Fruit fly (Drosophila melanogaster) whole organism, embryonic: Measurements from ENCODE around the gene NC2beta.

ENCODE experiments used
- CG15011 ChIP-seq: fragments of 200-800 bp; sonication (Bioruptor generic); optimal IDR thresholded peaks from 3 replicates; lab custom pipeline; 2018; ENCODE audit warnings: missing biosample characterization, mild to moderate bottlenecking, missing genetic modification characterization
- CG33213 ChIP-seq: fragments of 200-800 bp; sonication (Bioruptor generic); optimal IDR thresholded peaks from 3 replicates; lab custom pipeline; 2016; ENCODE audit warnings: missing biosample characterization, missing genetic modification characterization
- CG6254 ChIP-seq: fragments of 200-800 bp; sonication (Bioruptor generic); optimal IDR thresholded peaks from 3 replicates; lab custom pipeline; 2017; ENCODE audit warnings: mild to moderate bottlenecking, missing biosample characterization, missing genetic modification reagents, missing genetic modification characterization
- CG7963 ChIP-seq: fragments of 200-800 bp; sonication (Bioruptor generic); IDR thresholded peaks from 3 replicates; pipeline ENCODE4 v1.3.6; 2022; ENCODE audit warnings: missing biosample characterization, missing genetic modification characterization; ENCODE audit not compliant: partially characterized antibody
- CTCF ChIP-seq: fragments of 200-800 bp; sonication (Bioruptor generic); optimal IDR thresholded peaks from 2 replicates; lab custom pipeline; 2017; ENCODE audit warnings: missing biosample characterization, mild to moderate bottlenecking, missing genetic modification characterization, moderate library complexity
- Mad ChIP-seq: fragments of 200-800 bp; sonication (Bioruptor generic); optimal IDR thresholded peaks from 2 replicates; lab custom pipeline; 2016; ENCODE audit warnings: missing biosample characterization, missing genetic modification characterization
- PHDP ChIP-seq: fragments of 200-800 bp; sonication (Bioruptor generic); optimal IDR thresholded peaks from 3 replicates; lab custom pipeline; 2018; ENCODE audit warnings: missing biosample characterization, mild to moderate bottlenecking, missing genetic modification characterization, moderate library complexity
- Rx ChIP-seq: fragments of 200-800 bp; sonication (Bioruptor generic); IDR thresholded peaks from 2 replicates; pipeline ENCODE4 v1.3.6; 2022; ENCODE audit warnings: missing biosample characterization, missing genetic modification characterization
- Sox102F ChIP-seq: fragments of 200-800 bp; sonication (Bioruptor generic); optimal IDR thresholded peaks from 2 replicates; lab custom pipeline; 2018; ENCODE audit warnings: missing biosample characterization, mild to moderate bottlenecking, missing genetic modification characterization, moderate library complexity
- insv ChIP-seq, 2 experiments: fragments of 200-800 bp; sonication (Bioruptor generic); optimal IDR thresholded peaks; 3 replicates each; lab custom pipeline; 2016 to 2018; ENCODE audit warnings: missing biosample characterization in 2 of 2, missing genetic modification characterization in 2 of 2
- jumu ChIP-seq: fragments of 200-800 bp; sonication (Bioruptor generic); optimal IDR thresholded peaks from 3 replicates; lab custom pipeline; 2016; ENCODE audit warnings: missing biosample characterization, missing genetic modification characterization
- nmo ChIP-seq: fragments of 200-800 bp; sonication (Bioruptor generic); optimal IDR thresholded peaks from 2 replicates; lab custom pipeline; 2018; ENCODE audit warnings: missing biosample characterization, mild to moderate bottlenecking, missing genetic modification characterization, moderate library complexity
- prd ChIP-seq, 3 experiments: fragments of >200 bp in 2 of 3; fragments of 200-800 bp in 1 of 3; sonication (Bioruptor generic) in 1 of 3; optimal IDR thresholded peaks in 2 of 3; IDR thresholded peaks in 1 of 3; 2 replicates in 2 of 3; 3 replicates in 1 of 3; pipeline versions ENCODE4 v1.3.6 to Lab custom; 2017 to 2022; ENCODE audit warnings: missing biosample characterization in 1 of 3, missing genetic modification characterization in 1 of 3
- slbo ChIP-seq: fragments of 200-800 bp; sonication (Bioruptor generic); IDR thresholded peaks from 2 replicates; pipeline ENCODE4 v1.3.6; 2022; ENCODE audit warnings: missing biosample characterization, missing genetic modification characterization

DNA sequence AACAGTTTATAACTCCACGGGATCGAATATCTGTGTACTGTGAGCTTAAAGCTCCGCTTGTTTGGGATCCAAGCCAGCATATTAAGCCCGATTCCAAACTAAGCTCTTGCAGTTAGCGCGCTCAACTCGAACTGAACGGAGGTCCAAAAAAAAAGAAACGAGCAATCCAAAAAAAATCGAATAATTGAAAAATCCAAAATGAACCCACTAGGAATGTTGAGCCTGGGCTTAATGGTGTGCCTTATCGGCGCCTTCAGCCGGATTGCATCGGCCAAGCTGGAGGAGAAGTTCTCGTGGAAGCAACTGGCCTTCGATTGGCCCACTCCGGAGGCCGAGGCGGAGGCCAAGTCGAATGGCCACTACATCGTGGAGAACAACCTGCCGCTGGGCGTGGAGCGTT, 27.8 kb downstream of the NC2beta start, which contains the start of gene yellow-c:
- no peak for TF ChIP-seq CG6254 (GFP tag; lab: Kevin White, UChicago)
- no peak for TF ChIP-seq CG7963 (GFP tag; lab: Robert Waterston, UW)
- TF ChIP-seq insv (GFP tag; optimal IDR thresholded peaks at IDR 0.05; lab: Kevin White, UChicago): no peak
- TF ChIP-seq slbo (GFP tag; lab: Robert Waterston, UW): no peak
- no peak for TF ChIP-seq CTCF (GFP tag; lab: Kevin White, UChicago)
- no peak for TF ChIP-seq Rx (GFP tag; lab: Robert Waterston, UW)
- no peak for TF ChIP-seq Sox102F (GFP tag; lab: Kevin White, UChicago)
- no peak for TF ChIP-seq nmo (GFP tag; lab: Kevin White, UChicago)
- TF ChIP-seq PHDP (tag; lab: Kevin White, UChicago): no peak
- no peak for TF ChIP-seq CG15011 (GFP tag; lab: Kevin White, UChicago)
- TF ChIP-seq CG33213: no peak
- no peak for TF ChIP-seq prd (optimal IDR thresholded peaks at IDR 0.05; lab: Kevin White, UChicago)
- no peak for TF ChIP-seq prd (GFP tag; IDR thresholded peaks at IDR 0.05; lab: Robert Waterston, UW)
- TF ChIP-seq Mad (GFP tag; lab: Kevin White, UChicago): no peak
- no peak for TF ChIP-seq jumu
